Fruit fly (Drosophila melanogaster): ENCODE data around the gene temp.

temp gene

DNA sequence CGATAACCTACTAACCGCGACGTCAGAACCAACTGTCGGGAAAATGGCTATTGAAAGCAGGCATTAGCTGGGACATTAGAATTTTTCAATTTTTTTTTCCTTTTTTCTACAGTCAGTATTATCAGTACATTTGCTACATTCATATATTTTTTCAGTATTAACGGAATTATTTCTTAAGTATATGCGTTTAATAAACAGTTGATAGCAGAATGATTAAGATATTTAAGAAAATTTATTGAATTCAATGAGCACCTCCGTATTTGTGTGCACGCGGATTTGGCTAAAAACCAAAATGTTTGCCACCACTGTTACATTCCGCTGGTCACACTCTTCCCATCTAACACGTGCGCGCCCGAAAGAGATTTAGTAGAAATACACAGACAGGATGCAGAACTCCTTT lies at the start of gene temp, which contains the start of gene CG3071:
temp (minus strand) TSS at position 5 of the 400 bp plus-strand sequence.
CG3071 (plus strand) TSS at position 327 of the 400 bp plus-strand sequence.
- TF ChIP-seq CG17801 (GFP tag; optimal IDR thresholded peaks at IDR 0.05; ENCODE audit: partially characterized antibody), result peak; percentile 16

DNA sequence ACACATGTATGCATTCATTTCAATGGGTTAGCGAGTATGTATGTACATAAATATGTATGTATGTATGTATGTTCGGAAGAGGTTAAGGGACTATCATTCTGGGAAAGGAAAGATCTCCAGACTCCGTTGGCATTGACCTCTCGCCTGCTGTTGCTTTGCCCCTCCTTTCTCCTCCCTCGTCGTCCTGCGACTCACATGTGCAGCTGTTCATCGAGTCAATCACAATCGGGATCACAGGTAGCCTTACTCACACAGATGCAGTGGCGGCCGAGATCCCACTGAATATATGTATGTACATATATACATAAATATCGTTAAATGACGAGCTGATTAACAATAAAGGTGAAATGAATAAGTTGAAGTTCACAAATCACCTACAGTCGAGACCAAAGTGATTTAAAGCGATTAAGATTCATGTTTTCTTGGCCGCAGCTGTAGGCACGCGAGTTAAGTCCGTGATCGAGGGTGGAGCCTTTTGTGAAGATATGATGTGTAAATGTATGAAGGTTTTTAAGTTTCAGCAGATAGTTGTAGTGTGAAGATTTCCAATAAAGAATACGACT lies 46.2 kb upstream of the temp start:
- TF ChIP-seq CG17801 (GFP tag; optimal IDR thresholded peaks at IDR 0.05; ENCODE audit: partially characterized antibody), result no peak

DNA sequence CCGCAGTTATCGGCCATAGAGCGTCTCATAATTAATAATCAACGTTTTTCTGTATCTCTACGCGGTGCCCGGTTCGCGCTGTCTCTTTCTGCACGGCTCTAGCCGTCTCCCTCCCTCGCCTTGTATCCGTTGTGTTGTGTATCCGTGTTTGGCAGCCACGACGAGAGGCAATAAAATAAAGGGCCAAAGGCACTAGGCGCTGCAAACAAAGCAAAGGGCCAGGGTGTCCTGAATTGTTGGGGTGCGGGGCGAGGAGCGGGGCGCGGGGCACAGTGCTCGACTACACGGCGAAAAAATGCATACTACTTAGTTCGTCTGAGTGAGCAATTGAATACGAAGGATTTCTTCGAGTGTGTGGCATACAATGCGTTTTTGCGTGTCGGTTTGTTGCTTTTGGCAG lies 45.2 kb upstream of the temp start:
- TF ChIP-seq CG17801 (GFP tag; optimal IDR thresholded peaks at IDR 0.05; ENCODE audit: partially characterized antibody), result no peak

DNA sequence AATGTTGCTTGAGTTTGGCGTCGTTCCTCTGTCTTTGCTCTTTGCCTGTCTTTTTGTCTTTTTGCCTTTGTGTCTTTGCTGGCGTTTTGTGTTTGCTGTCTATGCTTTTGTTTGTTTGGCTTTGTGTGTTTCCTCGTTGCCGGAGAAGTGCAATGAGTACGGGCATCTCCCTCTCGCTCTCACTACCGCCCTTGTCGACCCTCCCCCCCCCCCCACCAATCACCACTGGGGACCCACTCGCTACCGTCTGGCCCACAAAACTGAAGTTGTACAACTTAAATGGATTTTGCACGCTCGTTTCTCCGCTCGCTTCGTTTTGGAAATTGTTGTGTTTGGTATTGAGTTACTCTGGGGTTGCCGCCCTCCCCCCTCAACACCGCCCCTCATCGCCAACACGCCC lies 44.4 kb upstream of the temp start:
- TF ChIP-seq CG17801 (GFP tag; optimal IDR thresholded peaks at IDR 0.05; ENCODE audit: partially characterized antibody), result no peak

DNA sequence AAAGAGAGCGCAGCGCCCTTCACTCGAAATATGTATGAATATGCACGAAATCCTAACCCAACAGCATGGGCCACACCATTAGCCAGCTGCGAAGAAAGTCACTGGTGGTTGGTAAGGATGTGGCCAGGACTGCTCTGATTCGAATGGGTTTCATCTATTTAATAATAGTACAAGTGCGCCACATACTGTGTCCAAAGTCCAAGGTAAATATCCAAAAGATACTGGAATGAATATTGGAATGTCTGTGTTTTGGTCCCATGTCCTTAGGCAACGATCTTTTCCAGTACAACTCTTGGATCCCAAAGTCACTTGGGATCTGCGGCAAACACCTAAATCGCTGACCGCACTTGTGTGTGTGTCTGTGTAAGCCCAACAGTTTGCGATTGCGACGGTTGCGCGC lies 44.0 kb upstream of the temp start:
- TF ChIP-seq CG17801 (GFP tag; optimal IDR thresholded peaks at IDR 0.05; ENCODE audit: partially characterized antibody), result no peak

DNA sequence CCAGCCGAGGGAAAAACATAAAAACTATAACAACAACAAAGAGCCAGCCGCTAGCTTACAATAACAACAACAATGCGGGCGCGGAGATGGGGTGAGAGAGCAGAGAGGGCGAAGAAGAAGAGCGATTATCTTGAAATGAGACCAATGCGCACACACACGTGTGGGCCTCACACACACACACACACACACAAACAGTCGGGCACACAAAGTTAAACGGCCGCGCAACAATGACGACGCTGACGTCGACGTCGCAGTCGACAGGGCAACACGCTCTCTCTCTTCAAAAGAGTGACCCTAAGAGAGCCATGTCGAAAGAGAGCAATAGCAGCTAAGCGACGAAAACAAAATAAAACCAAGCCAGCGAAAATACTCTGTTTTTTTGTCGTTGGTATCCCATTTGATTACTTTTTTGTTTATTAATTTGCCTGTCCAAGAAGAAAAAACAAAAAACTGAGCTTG lies 43.6 kb upstream of the temp start:
- TF ChIP-seq CG17801 (GFP tag; optimal IDR thresholded peaks at IDR 0.05; ENCODE audit: partially characterized antibody), result peak; percentile 69

DNA sequence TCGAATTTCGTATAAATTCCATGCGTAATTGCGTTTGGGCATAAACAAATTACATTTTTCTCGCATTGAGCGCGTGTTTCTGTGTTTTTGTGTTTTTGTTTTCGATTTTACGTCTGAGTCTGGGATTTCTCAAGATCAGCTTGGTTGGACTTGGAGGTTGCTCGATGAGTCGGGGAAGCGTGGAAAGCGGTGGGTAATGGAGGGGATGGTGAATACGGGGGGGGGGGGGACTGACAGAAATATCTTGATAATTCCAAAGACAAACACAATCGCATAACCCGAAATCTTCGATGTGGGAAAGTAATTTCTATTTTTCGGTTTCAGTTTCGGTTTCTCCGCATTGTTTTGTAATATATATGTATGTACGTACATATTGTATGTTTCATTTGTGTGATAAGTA lies 43.0 kb upstream of the temp start:
- TF ChIP-seq CG17801 (GFP tag; optimal IDR thresholded peaks at IDR 0.05; ENCODE audit: partially characterized antibody), result no peak

DNA sequence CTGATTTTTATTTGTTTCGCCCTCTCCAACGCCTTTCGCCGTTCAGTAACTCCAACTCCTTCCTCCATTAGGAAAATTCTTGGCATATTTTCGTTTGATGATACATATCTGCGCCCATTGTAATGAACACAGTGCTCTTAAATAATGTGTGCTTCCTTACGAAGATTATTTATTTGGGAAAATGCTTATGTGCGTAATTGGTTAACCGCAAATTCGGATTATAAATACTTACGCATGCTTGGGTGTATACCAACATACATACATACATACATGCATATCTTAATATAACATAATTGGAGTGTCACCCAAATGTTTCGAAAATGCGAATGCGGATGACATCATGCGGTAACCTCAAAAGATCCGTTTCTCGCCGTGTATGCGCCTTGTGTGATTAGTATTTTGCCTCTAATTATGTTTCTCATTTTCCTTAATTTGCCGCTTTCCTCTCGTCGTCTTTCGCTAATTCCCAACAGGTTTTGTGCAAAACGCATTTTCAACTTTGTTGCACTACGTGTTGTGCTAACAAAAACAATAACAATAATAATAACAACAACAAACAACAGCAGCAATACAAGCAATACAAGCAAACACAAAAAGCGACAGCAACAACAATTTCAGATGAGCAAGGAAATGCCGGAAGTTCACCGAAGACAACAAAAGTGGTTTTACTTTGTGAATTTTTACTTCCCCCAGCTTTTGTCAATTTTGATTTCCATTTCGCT lies 42.4 kb upstream of the temp start:
- no peak for TF ChIP-seq CG17801 (GFP tag; optimal IDR thresholded peaks at IDR 0.05; ENCODE audit: partially characterized antibody)

DNA sequence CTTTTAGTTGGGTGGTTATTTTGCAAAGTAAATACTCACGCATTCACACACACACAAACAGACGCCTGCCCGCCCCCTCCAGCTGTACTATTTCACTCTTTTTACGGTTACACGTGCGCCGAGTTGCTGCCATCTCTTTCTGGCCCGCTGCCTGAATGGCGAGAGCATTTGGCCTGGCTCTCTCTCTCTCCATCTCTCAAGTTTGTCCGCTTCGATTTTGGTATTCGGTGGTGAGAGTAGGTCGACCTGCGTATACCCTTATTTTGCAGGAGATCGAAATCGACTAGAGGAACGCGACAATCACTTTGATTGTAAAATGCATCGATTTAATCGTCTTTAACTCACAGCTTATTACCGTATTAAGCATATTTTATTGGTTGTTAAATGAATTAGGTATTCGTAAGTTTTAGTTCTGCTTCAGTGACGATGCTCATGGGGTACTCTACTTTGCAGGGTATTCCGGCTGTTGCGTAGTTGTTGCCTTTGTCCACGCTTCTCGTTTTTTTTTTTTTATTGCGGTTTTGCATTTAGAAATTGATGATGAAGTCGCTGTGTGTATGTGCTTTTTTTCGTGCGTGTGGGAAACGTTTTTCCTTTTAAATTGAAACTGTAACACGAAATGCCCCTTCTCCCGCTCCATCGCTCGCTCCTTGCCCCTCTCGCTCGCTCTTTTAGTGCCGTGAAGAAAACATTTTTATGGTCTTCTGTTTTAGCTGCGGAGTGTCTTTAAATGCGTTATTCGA lies 41.6 kb upstream of the temp start:
- TF ChIP-seq CG17801 (GFP tag; optimal IDR thresholded peaks at IDR 0.05; ENCODE audit: partially characterized antibody), result peak; percentile 94

DNA sequence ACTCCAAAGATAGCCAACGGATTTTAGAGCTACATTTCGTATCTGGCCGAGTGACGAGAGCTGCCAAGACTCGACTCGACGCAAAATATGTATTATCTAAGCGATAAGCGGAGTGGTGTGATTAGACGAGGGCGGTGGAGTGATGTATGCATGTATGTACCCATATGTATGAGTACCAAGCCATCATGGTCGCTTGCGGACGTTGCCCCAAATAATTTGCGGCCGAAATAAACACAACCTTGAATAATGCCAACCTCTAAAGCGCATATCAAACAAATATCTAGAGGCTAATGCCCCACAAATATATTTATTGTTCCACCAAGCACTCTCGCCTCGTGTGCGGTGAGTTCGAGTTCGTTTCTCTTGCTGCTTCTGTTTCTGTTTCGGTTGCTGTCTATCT lies 40.6 kb upstream of the temp start:
- TF ChIP-seq CG17801 (GFP tag; optimal IDR thresholded peaks at IDR 0.05; ENCODE audit: partially characterized antibody), result no peak

DNA sequence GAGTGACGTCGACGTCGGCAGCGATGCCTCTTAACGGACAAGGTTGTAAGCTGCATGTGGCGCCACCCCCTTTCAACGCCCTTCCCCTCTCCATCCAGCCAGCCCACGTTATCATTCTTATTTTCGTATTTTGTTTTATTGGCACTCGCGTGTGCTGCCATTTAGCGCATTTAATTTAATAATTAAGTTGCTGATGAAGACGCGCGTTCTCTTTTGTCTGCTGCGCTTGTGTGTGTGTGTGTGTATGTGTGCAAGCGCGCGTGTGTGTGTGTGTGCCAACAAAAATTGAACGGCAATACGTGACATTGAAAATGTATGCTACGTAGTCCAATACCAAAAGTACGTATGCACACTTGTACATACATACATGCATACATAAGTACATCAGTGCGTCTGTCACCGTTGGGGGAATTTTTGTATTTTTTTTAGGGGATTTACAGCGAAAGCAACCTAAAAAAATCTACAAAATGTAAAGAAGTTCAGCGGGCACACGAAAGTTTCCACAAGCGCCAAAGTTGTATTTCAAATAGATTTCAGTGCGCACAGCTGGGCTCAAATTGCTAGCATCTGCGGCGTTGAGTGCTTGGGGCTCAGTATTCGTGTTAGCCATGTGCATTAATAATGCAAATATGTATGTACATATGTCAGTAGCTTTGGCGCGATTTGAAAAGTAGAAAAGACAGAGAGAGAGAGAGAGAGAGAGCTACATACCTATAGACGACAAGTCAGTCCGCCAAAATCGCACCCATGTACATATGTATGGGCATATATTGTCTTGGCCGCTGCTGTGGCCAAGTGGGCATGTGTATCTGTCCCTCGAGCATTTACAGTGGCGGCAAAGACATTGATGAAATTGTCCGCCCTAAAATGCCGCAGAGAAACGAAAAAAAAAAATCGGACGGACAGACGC lies 39.6 kb upstream of the temp start:
- peak; percentile 65 for TF ChIP-seq CG17801 (GFP tag; optimal IDR thresholded peaks at IDR 0.05; ENCODE audit: partially characterized antibody)

DNA sequence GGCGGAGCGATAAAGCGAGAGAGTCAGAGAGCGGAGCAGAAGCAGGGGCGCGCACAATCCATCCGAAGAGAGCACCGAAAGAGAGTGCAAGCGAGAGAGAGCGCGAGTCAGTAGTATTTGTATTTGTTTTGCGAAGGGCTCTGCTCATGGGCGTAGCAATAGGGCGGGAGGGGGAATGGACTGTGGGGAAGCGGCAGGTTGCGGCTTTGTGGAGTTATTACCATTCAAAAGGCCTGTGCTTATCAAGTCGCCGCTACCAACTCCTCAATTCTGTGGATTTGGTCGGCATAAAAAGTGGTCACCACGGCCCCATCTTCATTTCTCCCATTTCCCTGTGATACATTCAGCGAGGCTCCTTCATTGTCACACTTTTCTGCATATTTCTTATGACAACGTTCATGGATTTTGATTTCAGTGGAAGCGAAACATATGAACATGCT lies 38.8 kb upstream of the temp start:
- peak; percentile 76 for TF ChIP-seq CG17801 (GFP tag; optimal IDR thresholded peaks at IDR 0.05; ENCODE audit: partially characterized antibody)

DNA sequence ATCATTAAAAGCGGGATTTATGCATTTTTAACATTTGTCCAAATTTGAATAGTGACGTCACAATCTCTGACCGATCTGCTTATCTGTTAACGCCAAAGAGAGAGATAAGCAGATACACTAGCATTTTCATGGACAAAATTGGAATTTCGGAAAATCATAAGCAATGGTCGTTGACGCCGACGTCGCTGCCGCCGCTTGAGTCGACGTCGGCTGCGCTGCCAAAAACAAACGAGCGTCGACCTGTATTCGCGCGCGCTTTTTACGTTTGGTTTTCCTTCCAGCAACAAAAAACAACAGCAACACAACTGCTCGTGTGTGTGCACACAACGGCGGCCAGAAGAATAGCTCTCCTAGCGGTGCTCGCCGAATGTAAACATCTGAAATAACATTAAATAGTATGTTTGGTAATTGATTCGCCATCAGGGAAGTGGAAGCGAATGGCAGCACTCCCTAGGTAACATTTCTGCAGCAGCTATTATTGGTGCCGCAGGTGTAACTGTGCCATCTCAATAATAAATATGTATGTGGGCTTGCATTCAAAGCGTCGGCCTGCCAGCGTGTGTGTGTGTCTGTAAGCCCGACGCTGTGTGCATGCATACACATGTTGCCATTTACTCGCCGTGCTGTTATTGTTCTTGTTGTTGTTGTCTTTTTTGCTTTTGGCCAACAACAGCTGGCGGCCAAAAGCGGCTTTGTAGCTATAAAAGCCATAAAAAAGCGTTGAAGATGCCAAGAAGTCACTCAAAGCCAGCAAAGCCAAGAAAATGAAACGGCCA lies 38.2 kb upstream of the temp start:
- TF ChIP-seq CG17801 (GFP tag; optimal IDR thresholded peaks at IDR 0.05; ENCODE audit: partially characterized antibody), result peak; percentile 96

DNA sequence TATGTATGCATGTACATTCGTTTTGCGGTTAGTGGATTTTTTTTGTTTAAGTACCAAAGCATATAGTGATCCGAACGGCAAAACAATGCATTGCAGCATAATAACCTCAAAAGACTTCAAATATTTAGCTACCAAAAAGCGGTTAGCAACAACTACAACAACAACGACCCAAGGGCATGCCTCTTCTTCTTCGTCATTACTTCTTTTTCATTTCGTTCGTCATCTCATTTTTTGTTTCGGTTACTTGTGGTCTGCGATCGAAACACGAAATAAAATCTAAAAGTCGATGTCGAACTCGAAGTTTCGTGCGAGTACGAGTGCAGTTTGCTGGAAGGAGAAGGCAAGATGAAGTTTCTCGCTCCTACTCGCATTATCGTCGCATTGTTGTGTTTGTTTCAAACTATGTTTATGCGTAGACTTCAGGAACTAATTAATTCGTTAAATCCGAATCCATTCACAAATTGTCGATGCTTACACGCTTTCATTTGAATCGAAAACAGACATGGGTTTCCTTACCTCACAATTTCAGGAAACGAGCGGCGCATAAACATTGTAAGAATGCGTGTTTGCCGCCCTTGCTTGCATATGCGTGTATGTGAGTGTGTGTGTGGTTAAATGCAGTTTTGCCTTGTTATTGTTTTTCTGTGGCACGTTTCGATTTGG lies 36.5 kb upstream of the temp start:
- peak; percentile 84 for TF ChIP-seq CG17801 (GFP tag; optimal IDR thresholded peaks at IDR 0.05; ENCODE audit: partially characterized antibody)
